Worm (Caenorhabditis elegans) whole organism, L4 larva: ENCODE measurements around the gene vamp-8.

ENCODE experiments used
- D1046.2 ChIP-seq: fragments of 200-800 bp; sonication (Bioruptor generic); IDR thresholded peaks from 2 replicates; pipeline ENCODE4 v1.3.6; 2022; ENCODE audit warnings: missing genetic modification characterization, missing compliant biosample characterization
- F26F4.8 ChIP-seq: fragments of 200-800 bp; sonication (Bioruptor generic); conservative IDR thresholded peaks from 2 replicates; pipeline ENCODE4 v1.3.6; 2022; ENCODE audit warnings: missing genetic modification characterization, missing compliant biosample characterization
- F49E8.2 ChIP-seq: sonication (generic microtip); optimal IDR thresholded peaks from 2 replicates; lab custom pipeline; 2016; ENCODE audit warnings: missing compliant biosample characterization, mild to moderate bottlenecking, missing genetic modification characterization, borderline replicate concordance
- R02D3.7 ChIP-seq: fragments of 150-350 bp; sonication (generic microtip); optimal IDR thresholded peaks from 3 replicates; lab custom pipeline; 2014; ENCODE audit warnings: missing biosample characterization, missing genetic modification characterization
- T26A8.4 ChIP-seq: fragments of 200-800 bp; sonication (Bioruptor generic); IDR thresholded peaks from 2 replicates; pipeline ENCODE4 v1.3.6; 2022; ENCODE audit warnings: missing genetic modification characterization, missing compliant biosample characterization
- Y105C5A.15 ChIP-seq: fragments of 200-800 bp; sonication (Bioruptor generic); IDR thresholded peaks from 2 replicates; pipeline ENCODE4 v1.3.6; 2022; ENCODE audit warnings: missing genetic modification characterization, missing compliant biosample characterization
- Y75B8A.6 ChIP-seq: fragments of 200-800 bp; sonication (Bioruptor generic); IDR thresholded peaks from 2 replicates; pipeline ENCODE4 v1.3.6; 2022; ENCODE audit warnings: missing genetic modification reagents, missing genetic modification characterization, missing compliant biosample characterization
- ZK337.2 ChIP-seq: fragments of 200-800 bp; sonication (Bioruptor generic); IDR thresholded peaks from 2 replicates; pipeline ENCODE4 v1.3.6; 2022; ENCODE audit warnings: missing genetic modification reagents, missing genetic modification characterization, missing compliant biosample characterization
- aha-1 ChIP-seq: fragments of 150-350 bp; peaks from one replicate; lab custom pipeline; 2014; ENCODE audit warnings: missing biosample characterization, missing genetic modification characterization
- aly-2 ChIP-seq: sonication (generic microtip); optimal IDR thresholded peaks from 2 replicates; lab custom pipeline; 2018; ENCODE audit warnings: missing biosample characterization, missing genetic modification characterization
- attf-4 ChIP-seq: sonication (generic microtip); optimal IDR thresholded peaks from 3 replicates; lab custom pipeline; 2017; ENCODE audit warnings: missing biosample characterization, missing genetic modification characterization
- ceh-28 ChIP-seq: fragments of 150-350 bp; optimal IDR thresholded peaks from 2 replicates; lab custom pipeline; 2014; ENCODE audit warnings: missing biosample characterization, missing genetic modification reagents, missing genetic modification characterization
- ceh-32 ChIP-seq: sonication (generic microtip); optimal IDR thresholded peaks from 2 replicates; lab custom pipeline; 2016; ENCODE audit warnings: mild to moderate bottlenecking, missing genetic modification characterization, missing compliant biosample characterization; ENCODE audit not compliant: poor library complexity
- ceh-44 ChIP-seq: fragments of 200-800 bp; sonication (Bioruptor generic); IDR thresholded peaks from 2 replicates; pipeline ENCODE4 v1.3.6; 2022; ENCODE audit warnings: missing genetic modification reagents, missing genetic modification characterization, missing compliant biosample characterization
- ceh-82 ChIP-seq: sonication (generic microtip); optimal IDR thresholded peaks from 2 replicates; lab custom pipeline; 2017; ENCODE audit warnings: missing biosample characterization, missing genetic modification characterization
- ces-1 ChIP-seq: fragments of 150-350 bp; sonication (generic microtip); optimal IDR thresholded peaks from 4 replicates; lab custom pipeline; 2014; ENCODE audit warnings: missing biosample characterization, missing genetic modification reagents, missing genetic modification characterization
- dmd-8 ChIP-seq: fragments of 200-800 bp; sonication (Bioruptor generic); IDR thresholded peaks from 2 replicates; pipeline ENCODE4 v1.3.6; 2022; ENCODE audit warnings: missing genetic modification characterization, missing compliant biosample characterization
- dmd-9 ChIP-seq: fragments of 200-800 bp; sonication (Bioruptor generic); IDR thresholded peaks from 2 replicates; pipeline ENCODE4 v1.3.6; 2022; ENCODE audit warnings: missing genetic modification reagents, missing genetic modification characterization, missing compliant biosample characterization
- duxl-1 ChIP-seq: sonication (generic microtip); optimal IDR thresholded peaks from 2 replicates; lab custom pipeline; 2016; ENCODE audit warnings: mild to moderate bottlenecking, missing genetic modification characterization, moderate library complexity, missing compliant biosample characterization; ENCODE audit not compliant: poor library complexity
- egl-27 ChIP-seq: sonication (generic microtip); optimal IDR thresholded peaks from 3 replicates; lab custom pipeline; 2017; ENCODE audit warnings: missing biosample characterization, missing genetic modification reagents, missing genetic modification characterization
- fos-1 ChIP-seq: fragments of 150-350 bp; optimal IDR thresholded peaks from 2 replicates; lab custom pipeline; 2014; ENCODE audit warnings: missing biosample characterization, missing genetic modification characterization
- hif-1 ChIP-seq, 2 experiments: sonication (generic microtip); optimal IDR thresholded peaks; 2 replicates each; lab custom pipeline; 2016 to 2017; ENCODE audit warnings: missing compliant biosample characterization in 2 of 2, missing genetic modification characterization in 2 of 2, missing genetic modification reagents in 2 of 2, missing genotype in 2 of 2, mild to moderate bottlenecking in 1 of 2
- hmg-1.1 ChIP-seq: fragments of 200-800 bp; sonication (Bioruptor generic); IDR thresholded peaks from 2 replicates; pipeline ENCODE4 v1.3.6; 2022; ENCODE audit warnings: missing genetic modification reagents, missing genetic modification characterization, missing compliant biosample characterization
- lin-13 ChIP-seq: fragments of 150-350 bp; optimal IDR thresholded peaks from 2 replicates; lab custom pipeline; 2014; ENCODE audit warnings: missing biosample characterization, missing genetic modification reagents, missing genetic modification characterization
- lin-15B ChIP-seq: fragments of 150-350 bp; sonication (generic microtip); optimal IDR thresholded peaks from 3 replicates; lab custom pipeline; 2014; ENCODE audit warnings: missing biosample characterization, missing genetic modification characterization
- lin-29 ChIP-seq: fragments of 200-800 bp; sonication (Bioruptor generic); IDR thresholded peaks from 2 replicates; pipeline ENCODE4 v1.3.6; 2022; ENCODE audit warnings: missing genetic modification reagents, missing genetic modification characterization, missing compliant biosample characterization
- lin-38 ChIP-seq: fragments of 200-800 bp; sonication (Bioruptor generic); IDR thresholded peaks from 2 replicates; pipeline ENCODE4 v1.3.6; 2022; ENCODE audit warnings: missing genetic modification reagents, missing genetic modification characterization, missing compliant biosample characterization
- lin-39 ChIP-seq: fragments of 150-350 bp; optimal IDR thresholded peaks from 2 replicates; lab custom pipeline; 2014; ENCODE audit warnings: missing biosample characterization, missing genetic modification reagents, missing genetic modification characterization
- lsy-2 ChIP-seq, 2 experiments: fragments of 150-350 bp in 1 of 2; sonication (generic microtip) in 1 of 2; optimal IDR thresholded peaks; 2 replicates each; lab custom pipeline; 2014 to 2017; ENCODE audit warnings: missing biosample characterization in 2 of 2, missing genetic modification characterization in 2 of 2
- madf-9 ChIP-seq: fragments of 200-800 bp; sonication (Bioruptor generic); conservative IDR thresholded peaks from 2 replicates; pipeline ENCODE4 v1.3.6; 2022; ENCODE audit warnings: missing genetic modification reagents, missing genetic modification characterization, missing compliant biosample characterization
- mep-1 ChIP-seq: fragments of 150-350 bp; sonication (generic microtip); optimal IDR thresholded peaks from 3 replicates; lab custom pipeline; 2014; ENCODE audit warnings: missing biosample characterization, missing genetic modification characterization
- mes-2 ChIP-seq: sonication (generic microtip); optimal IDR thresholded peaks from 2 replicates; lab custom pipeline; 2016; ENCODE audit warnings: missing genotype, mild to moderate bottlenecking, missing genetic modification characterization, missing compliant biosample characterization; ENCODE audit not compliant: poor library complexity, severe bottlenecking
- mxl-3 ChIP-seq: fragments of 200-800 bp; sonication (Bioruptor generic); optimal IDR thresholded peaks from 2 replicates; lab custom pipeline; 2018; ENCODE audit warnings: mild to moderate bottlenecking, missing genetic modification characterization, missing compliant biosample characterization
- nhr-10 ChIP-seq: fragments of 150-350 bp; optimal IDR thresholded peaks from 2 replicates; lab custom pipeline; 2014; ENCODE audit warnings: missing biosample characterization, missing genetic modification characterization
- nhr-102 ChIP-seq: sonication (generic microtip); optimal IDR thresholded peaks from 2 replicates; lab custom pipeline; 2016; ENCODE audit warnings: mild to moderate bottlenecking, missing genetic modification characterization, moderate library complexity, missing compliant biosample characterization
- nhr-11 ChIP-seq: fragments of 150-350 bp; optimal IDR thresholded peaks from 2 replicates; lab custom pipeline; 2014; ENCODE audit warnings: missing biosample characterization, missing genetic modification characterization
- nhr-25 ChIP-seq: sonication (generic microtip); optimal IDR thresholded peaks from 2 replicates; lab custom pipeline; 2017; ENCODE audit warnings: missing genetic modification characterization, mild to moderate bottlenecking, missing compliant biosample characterization, antibody characterized with exemption, moderate library complexity, borderline replicate concordance; ENCODE audit not compliant: insufficient read depth
- nhr-28 ChIP-seq: fragments of 150-350 bp; optimal IDR thresholded peaks from 2 replicates; lab custom pipeline; 2014; ENCODE audit warnings: missing biosample characterization, missing genetic modification characterization
- nhr-42 ChIP-seq: fragments of 200-800 bp; sonication (Bioruptor generic); IDR thresholded peaks from 2 replicates; pipeline ENCODE4 v1.3.6; 2022; ENCODE audit warnings: missing genetic modification characterization, missing compliant biosample characterization
- nhr-6 ChIP-seq: fragments of 150-350 bp; optimal IDR thresholded peaks from 2 replicates; lab custom pipeline; 2014; ENCODE audit warnings: missing biosample characterization, missing genetic modification characterization
- php-3 ChIP-seq: fragments of 200-800 bp; sonication (Bioruptor generic); IDR thresholded peaks from 2 replicates; pipeline ENCODE4 v1.3.6; 2022; ENCODE audit warnings: missing genetic modification reagents, missing genetic modification characterization, missing compliant biosample characterization
- pqm-1 ChIP-seq: sonication (generic microtip); optimal IDR thresholded peaks from 2 replicates; lab custom pipeline; 2017; ENCODE audit warnings: missing biosample characterization, missing genetic modification characterization
- saeg-2 ChIP-seq: fragments of 200-800 bp; sonication (Bioruptor generic); IDR thresholded peaks from 2 replicates; pipeline ENCODE4 v1.3.6; 2022; ENCODE audit warnings: missing genetic modification reagents, missing genetic modification characterization, missing compliant biosample characterization
- sdz-12 ChIP-seq: fragments of 200-800 bp; sonication (Bioruptor generic); optimal IDR thresholded peaks from 2 replicates; lab custom pipeline; 2018; ENCODE audit warnings: mild to moderate bottlenecking, missing genetic modification characterization, missing compliant biosample characterization
- skn-1 ChIP-seq: fragments of 150-350 bp; optimal IDR thresholded peaks from 2 replicates; lab custom pipeline; 2014; ENCODE audit warnings: missing biosample characterization, missing genetic modification characterization
- snpc-4 ChIP-seq: fragments of 150-350 bp; optimal IDR thresholded peaks from 2 replicates; lab custom pipeline; 2014; ENCODE audit warnings: missing biosample characterization, missing genetic modification characterization
- spr-1 ChIP-seq: sonication (generic microtip); optimal IDR thresholded peaks from 2 replicates; lab custom pipeline; 2016; ENCODE audit warnings: mild to moderate bottlenecking, missing genetic modification characterization, missing compliant biosample characterization
- unc-39 ChIP-seq: sonication (generic microtip); optimal IDR thresholded peaks from 2 replicates; lab custom pipeline; 2017; ENCODE audit warnings: missing biosample characterization, missing genetic modification characterization
- unc-62 ChIP-seq, 3 experiments: fragments of 150-350 bp in 1 of 3; sonication (generic microtip); optimal IDR thresholded peaks in 2 of 3; peaks in 1 of 3; 1 replicate in 1 of 3; 2 replicates in 2 of 3; lab custom pipeline; 2014 to 2017; ENCODE audit warnings: missing biosample characterization in 3 of 3, missing genetic modification characterization in 3 of 3, missing genetic modification reagents in 3 of 3, missing genotype in 1 of 3
- zfp-2 ChIP-seq: sonication (generic microtip); optimal IDR thresholded peaks from 2 replicates; lab custom pipeline; 2016; ENCODE audit warnings: mild to moderate bottlenecking, missing genetic modification characterization, missing compliant biosample characterization
- zfp-3 ChIP-seq: fragments of 200-800 bp; sonication (Bioruptor generic); conservative IDR thresholded peaks from 2 replicates; pipeline ENCODE4 v1.3.6; 2022; ENCODE audit warnings: missing genetic modification reagents, missing genetic modification characterization, missing compliant biosample characterization
- ztf-7 ChIP-seq: fragments of 150-350 bp; optimal IDR thresholded peaks from 2 replicates; lab custom pipeline; 2014; ENCODE audit warnings: missing biosample characterization, missing genetic modification characterization

Gene vamp-8

DNA sequence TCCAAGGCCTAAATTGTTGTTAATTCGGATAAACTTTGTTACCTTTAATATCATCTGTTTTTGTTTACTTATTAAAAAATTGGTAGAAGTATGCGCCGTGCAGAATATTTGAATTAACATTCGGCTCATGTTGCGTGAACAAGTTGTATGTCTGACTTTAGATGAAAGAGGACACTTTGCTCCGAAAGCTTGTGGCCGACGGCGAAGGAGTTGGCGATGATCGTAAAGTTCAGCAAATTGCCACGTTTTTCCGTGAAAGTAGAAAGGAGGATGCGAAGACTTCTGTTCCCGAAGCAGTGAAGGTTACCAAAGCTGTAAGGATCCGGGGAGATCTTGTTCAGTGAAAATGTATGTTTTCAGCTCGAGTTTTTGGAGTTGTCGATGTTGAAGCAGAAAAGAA lies 17.6 kb upstream of the vamp-8 start, which contains the start of gene thoc-7 (continued):
- no peak for TF ChIP-seq nhr-102 (tag; lab: Kevin White, UChicago)
- no peak for TF ChIP-seq lsy-2 (tag; optimal IDR thresholded peaks at IDR 0.05; lab: Kevin White, UChicago)
- TF ChIP-seq php-3 (GFP tag; lab: Robert Waterston, UW) = no peak
- TF ChIP-seq ceh-32 (tag; lab: Kevin White, UChicago) = no peak
- TF ChIP-seq pqm-1 (tag; lab: Kevin White, UChicago) = no peak
- TF ChIP-seq lin-29 (GFP tag; lab: Robert Waterston, UW) = no peak
- no peak for TF ChIP-seq nhr-11 (tag; lab: Kevin White, UChicago)
- no peak for TF ChIP-seq R02D3.7 (tag; lab: Kevin White, UChicago)
- TF ChIP-seq snpc-4 (tag; lab: Kevin White, UChicago) = no peak
- TF ChIP-seq mxl-3 (GFP tag; lab: Kevin White, UChicago) = no peak
- peak; percentile 87 for TF ChIP-seq F49E8.2 (tag; lab: Kevin White, UChicago)
- TF ChIP-seq mes-2 = no peak
- no peak for TF ChIP-seq F26F4.8
- TF ChIP-seq madf-9 (GFP tag; lab: Robert Waterston, UW) = no peak
- TF ChIP-seq aly-2 (tag; lab: Kevin White, UChicago) = no peak
- no peak for TF ChIP-seq Y105C5A.15
- TF ChIP-seq dmd-9 (GFP tag; lab: Robert Waterston, UW) = no peak
- TF ChIP-seq T26A8.4 (GFP tag; lab: Robert Waterston, UW) = peak; percentile 53; the same call in 1 of the 2 replicates
- TF ChIP-seq nhr-10 (tag; lab: Kevin White, UChicago) = no peak
- TF ChIP-seq aha-1 (tag; lab: Kevin White, UChicago) = peak; percentile 39
- TF ChIP-seq nhr-42 = no peak
- no peak for TF ChIP-seq duxl-1
- TF ChIP-seq unc-39 (tag; lab: Kevin White, UChicago) = no peak
- TF ChIP-seq dmd-8 (GFP tag; lab: Robert Waterston, UW) = peak; percentile 75
- peak; percentile 58 for TF ChIP-seq lin-38
- no peak for TF ChIP-seq nhr-28 (tag; lab: Kevin White, UChicago)
- no peak for TF ChIP-seq fos-1
- TF ChIP-seq ZK337.2 (GFP tag; lab: Robert Waterston, UW) = no peak
- no peak for TF ChIP-seq ceh-44
- TF ChIP-seq attf-4 = no peak
- no peak for TF ChIP-seq egl-27
- no peak for TF ChIP-seq nhr-6 (tag; lab: Kevin White, UChicago)
- TF ChIP-seq mep-1 (tag; lab: Kevin White, UChicago) = no peak
- no peak for TF ChIP-seq D1046.2 (GFP tag; lab: Robert Waterston, UW)
- no peak for TF ChIP-seq lin-39 (tag; lab: Kevin White, UChicago)
- TF ChIP-seq saeg-2 (GFP tag; lab: Robert Waterston, UW) = no peak
- TF ChIP-seq sdz-12 (GFP tag; lab: Kevin White, UChicago) = no peak
- no peak for TF ChIP-seq lin-15B (tag; lab: Kevin White, UChicago)
- no peak for TF ChIP-seq skn-1 (tag; lab: Kevin White, UChicago)
- TF ChIP-seq spr-1 (tag; lab: Kevin White, UChicago) = no peak
- TF ChIP-seq unc-62 (GFP tag; optimal IDR thresholded peaks at IDR 0.05 in 1 of 2; lab: Kevin White, UChicago) = no peak
- TF ChIP-seq unc-62 (tag; optimal IDR thresholded peaks at IDR 0.05; lab: Kevin White, UChicago) = no peak
- no peak for TF ChIP-seq Y75B8A.6 (GFP tag; lab: Robert Waterston, UW)
- no peak for TF ChIP-seq ces-1
- no peak for TF ChIP-seq hmg-1.1
- TF ChIP-seq nhr-25 = no peak
- TF ChIP-seq ceh-82 (tag; lab: Kevin White, UChicago) = no peak
- TF ChIP-seq ztf-7 (tag; lab: Kevin White, UChicago) = no peak
- no peak for TF ChIP-seq hif-1 (tag; optimal IDR thresholded peaks at IDR 0.05; lab: Kevin White, UChicago)
- TF ChIP-seq zfp-2 = no peak
- TF ChIP-seq ceh-28 = no peak
- TF ChIP-seq lin-13 (GFP tag; lab: Kevin White, UChicago) = no peak
- TF ChIP-seq zfp-3 = 0 out of 2 replicates have a peak, but pooled peaks have one; percentile 43
